Worm (Caenorhabditis elegans): ENCODE data around the gene cyp-25A6.

- no peak for TF ChIP-seq ama-1 (optimal IDR thresholded peaks at IDR 0.05)
- no peak for TF ChIP-seq tbx-2 (tag; optimal IDR thresholded peaks at IDR 0.05)
- no peak for TF ChIP-seq che-1 (tag; optimal IDR thresholded peaks at IDR 0.05)
- TF ChIP-seq odd-2 (tag; optimal IDR thresholded peaks at IDR 0.05): no peak
- TF ChIP-seq rnt-1 (tag; optimal IDR thresholded peaks at IDR 0.05): no peak
- no peak for TF ChIP-seq pha-2 (tag; optimal IDR thresholded peaks at IDR 0.05)
- TF ChIP-seq ceh-6 (GFP tag; optimal IDR thresholded peaks at IDR 0.05): no peak
- no peak for TF ChIP-seq ceh-24 (tag; optimal IDR thresholded peaks at IDR 0.05)
- TF ChIP-seq ceh-9 (tag; optimal IDR thresholded peaks at IDR 0.05): no peak
- no peak for TF ChIP-seq pha-4 (tag; optimal IDR thresholded peaks at IDR 0.05)
- TF ChIP-seq pqm-1 (tag; optimal IDR thresholded peaks at IDR 0.05): no peak
- TF ChIP-seq eyg-1 (tag; optimal IDR thresholded peaks at IDR 0.05): no peak
Measured at ce11 chrIV:4209084-4209483, 11.8 kb downstream of the cyp-25A6 start.
